Worm (Caenorhabditis elegans): ENCODE results near the gene hecd-1.

Gene hecd-1

DNA sequence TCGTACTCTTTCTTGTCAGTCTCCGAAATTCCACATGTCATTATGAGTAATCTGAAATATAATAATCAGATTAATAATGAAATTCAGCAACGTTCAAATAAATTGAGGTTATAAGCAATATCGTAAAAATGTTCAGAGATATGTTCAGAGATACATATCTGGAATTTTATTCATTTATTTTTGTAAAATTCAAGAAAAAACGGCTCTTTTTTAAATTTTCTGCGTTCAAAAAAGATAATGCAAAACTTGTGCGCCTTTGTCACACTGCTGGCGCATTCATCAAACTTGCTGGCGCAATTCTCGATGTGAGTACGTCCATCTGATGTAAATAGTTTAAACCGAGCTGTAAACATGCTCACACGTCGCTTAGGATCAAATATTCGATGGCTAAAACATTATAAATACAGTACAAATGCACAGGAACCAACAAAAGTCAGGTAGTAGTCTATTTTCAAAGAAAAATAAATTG, 41.3 kb downstream of the hecd-1 start, which contains the start of the genes rde-8 and ZC477.3 (continued):
- TF ChIP-seq lin-13 (GFP tag; optimal IDR thresholded peaks at IDR 0.05), result peak; percentile 34
- TF ChIP-seq vab-15 (tag; optimal IDR thresholded peaks at IDR 0.05), result no peak
- TF ChIP-seq mab-9 (GFP tag; IDR thresholded peaks at IDR 0.05), result peak; percentile 23; the same call in 1 of the 2 replicates
- TF ChIP-seq mep-1 (tag; optimal IDR thresholded peaks at IDR 0.05), result peak; percentile 94
- no peak for TF ChIP-seq nhr-12 (tag; optimal IDR thresholded peaks at IDR 0.05)
- TF ChIP-seq zip-4 (GFP tag; optimal IDR thresholded peaks at IDR 0.05), result peak; percentile 45
- TF ChIP-seq nhr-11 (tag; optimal IDR thresholded peaks at IDR 0.05), result peak; percentile 37
- peak; percentile 89 for TF ChIP-seq rnt-1 (tag; optimal IDR thresholded peaks at IDR 0.05)
- no peak for TF ChIP-seq unc-98 (GFP tag; IDR thresholded peaks at IDR 0.05)
- peak; percentile 63 to 83 (median 80) for TF ChIP-seq dpl-1 (GFP tag; optimal IDR thresholded peaks at IDR 0.05)
- TF ChIP-seq fkh-4 (tag; optimal IDR thresholded peaks at IDR 0.05; ENCODE audit: borderline replicate concordance), result peak; percentile 58
- peak; percentile 57 for TF ChIP-seq egl-13 (tag; optimal IDR thresholded peaks at IDR 0.05)
- peak; percentile 85 for TF ChIP-seq irx-1 (tag; optimal IDR thresholded peaks at IDR 0.05)
- TF ChIP-seq nhr-76 (tag; optimal IDR thresholded peaks at IDR 0.05), result no peak
- TF ChIP-seq ceh-82 (tag; optimal IDR thresholded peaks at IDR 0.05), result peak; percentile 46 to 85 (median 55)
- TF ChIP-seq jun-1 (tag; optimal IDR thresholded peaks at IDR 0.05), result peak; percentile 65
- peak; percentile 89 for TF ChIP-seq nhr-47 (tag; optimal IDR thresholded peaks at IDR 0.05)
- TF ChIP-seq ceh-90 (tag; optimal IDR thresholded peaks at IDR 0.05), result no peak
- TF ChIP-seq ces-1 (GFP tag; optimal IDR thresholded peaks at IDR 0.05), result no peak
- TF ChIP-seq sup-37 (GFP tag; optimal IDR thresholded peaks at IDR 0.05), result peak; percentile 53
- TF ChIP-seq sox-4 (tag; optimal IDR thresholded peaks at IDR 0.05), result peak; percentile 49
- peak; percentile 90 for TF ChIP-seq snu-23 (GFP tag; optimal IDR thresholded peaks at IDR 0.05)
- peak; percentile 52 for TF ChIP-seq elt-2 (tag; optimal IDR thresholded peaks at IDR 0.05)
- TF ChIP-seq F16B12.6 (tag; optimal IDR thresholded peaks at IDR 0.05), result peak; percentile 48
- TF ChIP-seq nhr-90 (tag; optimal IDR thresholded peaks at IDR 0.05; ENCODE audit: poor library complexity), result peak; percentile 85
- peak; percentile 9 for TF ChIP-seq lir-3 (tag; optimal IDR thresholded peaks at IDR 0.05; ENCODE audit: poor library complexity)
- no peak for TF ChIP-seq zag-1 (tag; optimal IDR thresholded peaks at IDR 0.05)
- TF ChIP-seq lin-15B (tag; optimal IDR thresholded peaks at IDR 0.05), result peak; percentile 44
- peak in 1 of 2 experiments; percentile 19 for TF ChIP-seq ztf-11 (tag; optimal IDR thresholded peaks at IDR 0.05)
- no peak for TF ChIP-seq pag-3 (tag; optimal IDR thresholded peaks at IDR 0.05; ENCODE audit: borderline replicate concordance, insufficient read depth)
- TF ChIP-seq pqm-1 (tag; optimal IDR thresholded peaks at IDR 0.05), result no peak
- peak; percentile 74 for TF ChIP-seq skn-1 (tag; optimal IDR thresholded peaks at IDR 0.05)
- TF ChIP-seq mdl-1 (tag; optimal IDR thresholded peaks at IDR 0.05), result peak in 1 of 2 experiments; percentile 62
- TF ChIP-seq lin-39 (tag; optimal IDR thresholded peaks at IDR 0.05), result peak; percentile 64
- TF ChIP-seq grh-1 (GFP tag; IDR thresholded peaks at IDR 0.05), result peak; percentile 67
- TF ChIP-seq nhr-71 (tag; optimal IDR thresholded peaks at IDR 0.05), result peak; percentile 90
- TF ChIP-seq unc-62 (GFP tag; optimal IDR thresholded peaks at IDR 0.05), result no peak
- TF ChIP-seq tbx-2 (tag; optimal IDR thresholded peaks at IDR 0.05), result peak; percentile 85
- TF ChIP-seq nhr-28 (tag; optimal IDR thresholded peaks at IDR 0.05), result no peak

DNA sequence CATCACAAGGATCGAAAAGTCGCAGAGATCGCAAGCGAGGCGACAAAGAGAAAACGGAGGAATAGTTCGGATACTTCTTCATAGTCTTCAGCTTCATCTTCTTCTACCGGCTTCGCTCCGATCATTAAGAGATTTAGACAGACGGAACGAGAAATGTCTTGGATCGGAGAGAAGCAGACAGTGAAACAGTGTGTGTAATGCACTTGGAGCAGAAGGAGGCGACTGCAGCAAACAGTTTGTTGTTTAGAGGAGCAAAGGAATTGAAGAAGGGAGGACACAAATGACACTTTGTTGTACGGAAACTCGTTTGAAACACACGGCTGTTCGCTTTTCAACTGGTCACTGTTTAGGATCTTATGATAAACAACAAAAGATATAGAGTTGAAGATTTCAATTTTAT, 45.1 kb downstream of the hecd-1 start:
- TF ChIP-seq egl-27 (tag; optimal IDR thresholded peaks at IDR 0.05), result no peak
- TF ChIP-seq skn-1 (tag; optimal IDR thresholded peaks at IDR 0.05), result peak; percentile 3
- peak in 1 of 2 experiments; percentile 22 for TF ChIP-seq lsy-2 (tag; optimal IDR thresholded peaks at IDR 0.05)
- TF ChIP-seq mep-1 (tag; optimal IDR thresholded peaks at IDR 0.05), result no peak
- peak; percentile 34 for TF ChIP-seq nhr-20 (tag; optimal IDR thresholded peaks at IDR 0.05)
- peak; percentile 52 for TF ChIP-seq nhr-71 (tag; optimal IDR thresholded peaks at IDR 0.05)
- TF ChIP-seq tlp-1 (tag; optimal IDR thresholded peaks at IDR 0.05), result no peak
- TF ChIP-seq nhr-19 (GFP tag; conservative IDR thresholded peaks at IDR 0.05), result peak; percentile 39
- TF ChIP-seq fos-1 (tag; optimal IDR thresholded peaks at IDR 0.05), result no peak
- peak; percentile 13 for TF ChIP-seq blmp-1 (tag; optimal IDR thresholded peaks at IDR 0.05)
- TF ChIP-seq efl-1 (optimal IDR thresholded peaks at IDR 0.05), result peak; percentile 7 to 24
- TF ChIP-seq efl-1 (GFP tag; optimal IDR thresholded peaks at IDR 0.05 in 1 of 2), result no peak
- peak; percentile 12 for TF ChIP-seq nhr-77 (tag; optimal IDR thresholded peaks at IDR 0.05)
- TF ChIP-seq rnt-1 (tag; optimal IDR thresholded peaks at IDR 0.05), result peak; percentile 70
- TF ChIP-seq lin-14 (GFP tag; optimal IDR thresholded peaks at IDR 0.05), result peak; percentile 65
- peak; percentile 13 for TF ChIP-seq lir-3 (tag; optimal IDR thresholded peaks at IDR 0.05; ENCODE audit: poor library complexity)
- TF ChIP-seq lin-39 (tag; optimal IDR thresholded peaks at IDR 0.05), result no peak
- peak; percentile 15 for TF ChIP-seq tbx-2 (tag; optimal IDR thresholded peaks at IDR 0.05)
- TF ChIP-seq unc-130 (tag; optimal IDR thresholded peaks at IDR 0.05), result peak; percentile 13
- peak; percentile 11 for TF ChIP-seq ztf-4 (tag; optimal IDR thresholded peaks at IDR 0.05)
- TF ChIP-seq F16B12.6 (tag; optimal IDR thresholded peaks at IDR 0.05), result no peak
- TF ChIP-seq snu-23 (GFP tag; optimal IDR thresholded peaks at IDR 0.05), result peak; percentile 28
